Fruit fly (Drosophila melanogaster): ENCODE measurements around the gene CG14369.
A peak's percentile ranks its signal among the peaks of the same experiment; 100 is the strongest.

CG14369 gene

dm6 chr3R:13553152-13553874, 39.1 kb downstream of the CG14369 start (continued):
- TF ChIP-seq B-H1 (GFP tag; IDR thresholded peaks at IDR 0.05) (no peak), Usf (GFP tag; optimal IDR thresholded peaks at IDR 0.05) (no peak), CG14860 (GFP tag; IDR thresholded peaks at IDR 0.05; ENCODE audit: partially characterized antibody) (no peak), Antp (GFP tag; optimal IDR thresholded peaks at IDR 0.05) (no peak), ci (GFP tag; IDR thresholded peaks at IDR 0.05) (no peak), Rfx (GFP tag; IDR thresholded peaks at IDR 0.05) (no peak), sima (GFP tag; optimal IDR thresholded peaks at IDR 0.05) (no peak), CG13424 (tag; optimal IDR thresholded peaks at IDR 0.05) (peak; percentile 19), Nf-YB (GFP tag; optimal IDR thresholded peaks at IDR 0.05) (no peak), HHEX (GFP tag; optimal IDR thresholded peaks at IDR 0.05) (no peak), CG4424 (GFP tag; optimal IDR thresholded peaks at IDR 0.05) (peak; percentile 32), fru (optimal IDR thresholded peaks at IDR 0.05) (no peak), Meics (GFP tag; optimal IDR thresholded peaks at IDR 0.05) (no peak), CG32532 (GFP tag; IDR thresholded peaks at IDR 0.05) (no peak), az2 (GFP tag; optimal IDR thresholded peaks at IDR 0.05) (peak; percentile 8), kah (GFP tag; optimal IDR thresholded peaks at IDR 0.05) (no peak), ash1 (GFP tag; optimal IDR thresholded peaks at IDR 0.05) (no peak), klu (GFP tag; IDR thresholded peaks at IDR 0.05) (no peak), crol (GFP tag; IDR thresholded peaks at IDR 0.05) (no peak), Sox102F (GFP tag; optimal IDR thresholded peaks at IDR 0.05) (peak; percentile 51), hbn (GFP tag; IDR thresholded peaks at IDR 0.05; ENCODE audit: partially characterized antibody) (no peak), kni (GFP tag; optimal IDR thresholded peaks at IDR 0.05) (peak; percentile 37), Ptx1 (GFP tag; IDR thresholded peaks at IDR 0.05) (peak; percentile 23; the same call in 1 of the 2 replicates), CG31365 (tag; optimal IDR thresholded peaks at IDR 0.05) (no peak), TFAM (GFP tag; optimal IDR thresholded peaks at IDR 0.05) (no peak), CG6765 (GFP tag; optimal IDR thresholded peaks at IDR 0.05) (no peak), CG10366 (GFP tag; IDR thresholded peaks at IDR 0.05) (no peak), Six4 (GFP tag; optimal IDR thresholded peaks at IDR 0.05) (no peak), fd96Cb (tag; optimal IDR thresholded peaks at IDR 0.05) (peak; percentile 38), lbe (GFP tag; optimal IDR thresholded peaks at IDR 0.05) (no peak), danr (GFP tag; IDR thresholded peaks at IDR 0.05) (no peak), grn (GFP tag; optimal IDR thresholded peaks at IDR 0.05) (no peak), tap (tag; optimal IDR thresholded peaks at IDR 0.05) (peak; percentile 28), ken (GFP tag; IDR thresholded peaks at IDR 0.05) (no peak), CG11093 (GFP tag; IDR thresholded peaks at IDR 0.05) (no peak), CG14050 (GFP tag; IDR thresholded peaks at IDR 0.05) (no peak), CG3838 (GFP tag; optimal IDR thresholded peaks at IDR 0.05) (no peak), D19A (tag; optimal IDR thresholded peaks at IDR 0.05) (peak; percentile 17), CG6854 (GFP tag; optimal IDR thresholded peaks at IDR 0.05) (no peak), Fer3 (tag; optimal IDR thresholded peaks at IDR 0.05) (no peak), CG4820 (GFP tag; optimal IDR thresholded peaks at IDR 0.05) (peak; percentile 10), Pdp1 (GFP tag; optimal IDR thresholded peaks at IDR 0.05) (no peak), Adf1 (GFP tag; IDR thresholded peaks at IDR 0.05) (no peak), dimm (GFP tag; IDR thresholded peaks at IDR 0.05) (no peak), inv (GFP tag; IDR thresholded peaks at IDR 0.05; ENCODE audit: partially characterized antibody) (no peak), Hr78 (GFP tag; optimal IDR thresholded peaks at IDR 0.05) (peak in 1 of 2 experiments; percentile 96), Hsf (GFP tag; optimal IDR thresholded peaks at IDR 0.05) (no peak), CG11398 (GFP tag; optimal IDR thresholded peaks at IDR 0.05) (no peak), tgo (GFP tag; IDR thresholded peaks at IDR 0.05) (no peak), B-H2 (GFP tag; optimal IDR thresholded peaks at IDR 0.05) (no peak), CG17912 (GFP tag; optimal IDR thresholded peaks at IDR 0.05) (no peak)

All from whole organism, embryonic.